Worm (Caenorhabditis elegans): ENCODE data around the gene ctns-1.

DNA sequence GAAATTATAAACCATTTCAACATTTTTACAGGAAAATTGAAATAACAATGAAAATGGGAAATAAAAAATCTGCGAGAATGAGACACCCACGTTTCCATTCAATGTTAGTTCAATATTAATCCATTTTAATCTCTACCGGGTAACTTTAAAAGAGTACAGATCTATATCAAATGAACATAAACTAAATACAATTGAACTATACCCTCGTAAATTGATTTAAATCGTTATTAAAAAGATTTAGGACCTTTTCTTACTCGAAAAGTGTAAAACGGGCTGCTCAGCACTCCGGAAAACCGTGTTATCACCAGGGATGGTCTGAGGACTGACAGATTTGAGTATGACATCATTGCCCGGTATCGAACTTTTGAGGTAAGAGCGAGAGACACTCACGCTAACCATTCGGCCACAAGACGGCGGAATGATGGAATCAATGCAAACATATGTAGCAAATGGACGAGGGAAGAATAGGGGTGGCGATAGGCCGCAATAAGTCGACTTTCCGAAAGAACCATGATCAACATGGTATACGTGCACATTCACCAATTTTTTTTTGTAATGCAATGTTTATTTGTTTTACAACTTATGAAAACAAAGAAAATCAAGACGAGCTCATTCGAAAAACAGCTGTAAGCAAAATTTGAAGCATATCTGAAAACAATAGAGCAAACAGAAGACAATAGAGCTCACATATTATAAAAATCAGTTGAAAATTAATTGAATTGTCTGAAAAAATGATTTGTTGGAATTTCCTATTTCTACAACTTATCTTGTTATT lies 29.6 kb downstream of the ctns-1 start, which contains the start of the genes chst-1 and C41C4.9:
- no peak for TF ChIP-seq jun-1 (tag; optimal IDR thresholded peaks at IDR 0.05)
- TF ChIP-seq pha-4 (GFP tag; IDR thresholded peaks at IDR 0.05) = peak; percentile 87
- TF ChIP-seq pha-4 (tag; optimal IDR thresholded peaks at IDR 0.05) = no peak
- TF ChIP-seq hlh-30 (tag; optimal IDR thresholded peaks at IDR 0.05; ENCODE audit: insufficient read depth) = peak; percentile 71
- TF ChIP-seq Y105C5A.15 (GFP tag; IDR thresholded peaks at IDR 0.05) = peak; percentile 95
